Fruit fly (Drosophila melanogaster) whole organism, embryonic: ENCODE results near the gene TTLL1A.

Experiments
- B-H2 ChIP-seq: fragments of 200-800 bp; sonication (Bioruptor generic); optimal IDR thresholded peaks from 2 replicates; lab custom pipeline; 2018; ENCODE audit warnings: missing biosample characterization, mild to moderate bottlenecking, missing genetic modification characterization
- CG10543 ChIP-seq: fragments of 200-800 bp; sonication (Bioruptor generic); optimal IDR thresholded peaks from 3 replicates; lab custom pipeline; 2017; ENCODE audit warnings: missing biosample characterization, mild to moderate bottlenecking, missing genetic modification characterization, moderate library complexity
- CG15696 ChIP-seq: fragments of 200-800 bp; sonication (Bioruptor generic); optimal IDR thresholded peaks from 2 replicates; lab custom pipeline; 2019; ENCODE audit warnings: missing biosample characterization, mild to moderate bottlenecking, missing genetic modification characterization, moderate library complexity
- CG7987 ChIP-seq: fragments of 200-800 bp; sonication (Bioruptor generic); optimal IDR thresholded peaks from 2 replicates; lab custom pipeline; 2018; ENCODE audit warnings: missing biosample characterization, mild to moderate bottlenecking, missing genetic modification characterization, moderate library complexity
- MBD-R2 ChIP-seq: fragments of 200-800 bp; sonication (Bioruptor generic); IDR thresholded peaks from 2 replicates; pipeline ENCODE4 v1.3.6; 2022; ENCODE audit warnings: missing biosample characterization, missing genetic modification characterization
- Nf-YC ChIP-seq: fragments of 200-800 bp; optimal IDR thresholded peaks from 3 replicates; lab custom pipeline; 2019; ENCODE audit warnings: missing biosample characterization, mild to moderate bottlenecking, missing genetic modification characterization, moderate library complexity
- ap ChIP-seq: fragments of 200-800 bp; sonication (Bioruptor generic); IDR thresholded peaks from 2 replicates; pipeline ENCODE4 v1.3.6; 2022; ENCODE audit warnings: missing biosample characterization, missing genetic modification characterization
- pros ChIP-seq: fragments of 200-800 bp; sonication (Bioruptor generic); optimal IDR thresholded peaks from 3 replicates; lab custom pipeline; 2019; ENCODE audit warnings: missing biosample characterization, mild to moderate bottlenecking, missing genetic modification characterization, moderate library complexity

DNA sequence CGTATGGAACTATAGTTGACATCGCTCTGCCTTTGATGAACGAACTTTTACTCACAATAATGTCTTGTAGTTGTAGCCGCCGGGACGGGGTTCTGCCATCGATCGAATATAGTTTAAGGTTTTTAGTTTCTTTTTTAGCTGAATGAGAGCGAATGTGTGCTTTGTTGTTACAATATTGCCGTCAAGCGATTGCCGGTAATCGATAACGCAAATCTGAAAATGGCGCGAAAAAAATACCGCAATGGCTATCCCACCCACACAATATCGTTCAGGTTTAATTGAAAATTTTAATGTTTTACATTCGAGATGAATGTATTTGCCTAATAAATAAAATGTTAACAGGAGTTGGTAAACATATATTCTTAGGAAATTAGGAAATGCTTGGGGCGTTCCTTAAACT, 43.3 kb downstream of the TTLL1A start, which contains the start of gene xmas:
- TF ChIP-seq CG7987 (GFP tag; lab: Kevin White, UChicago) (no peak), B-H2 (GFP tag; lab: Kevin White, UChicago) (no peak), Nf-YC (tag; lab: Kevin White, UChicago) (no peak), MBD-R2 (GFP tag; lab: Robert Waterston, UW) (peak; percentile 49; the same call in 1 of the 2 replicates), pros (GFP tag; lab: Kevin White, UChicago) (no peak), CG15696 (tag; lab: Kevin White, UChicago) (no peak), CG10543 (no peak), ap (GFP tag; lab: Robert Waterston, UW) (no peak)
